Fruit fly (Drosophila melanogaster): ENCODE measurements around the gene Nmt.

Gene Nmt

DNA sequence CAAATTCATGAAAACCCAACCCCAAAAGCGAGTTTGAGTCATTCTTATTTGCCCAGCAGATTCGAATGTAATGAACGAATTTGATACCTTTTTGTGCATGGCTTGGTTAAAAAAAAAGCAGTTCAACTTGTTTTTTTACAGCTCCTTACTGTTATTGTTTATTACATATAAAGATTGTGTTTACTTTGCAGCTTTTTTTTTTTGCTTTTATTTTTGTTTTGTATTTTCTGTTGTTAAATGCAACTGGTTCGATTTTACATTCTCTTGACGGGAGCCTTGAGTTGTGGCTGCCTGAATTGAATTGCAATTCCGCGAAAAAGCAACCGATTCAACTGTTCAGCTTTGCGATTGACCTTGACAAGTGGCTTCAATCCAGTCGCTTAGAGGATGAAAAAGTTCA lies 23.7 kb downstream of the Nmt start:
- TF ChIP-seq CG9139 (GFP tag; optimal IDR thresholded peaks at IDR 0.05) (peak; percentile 36), Eip93F (GFP tag; optimal IDR thresholded peaks at IDR 0.05) (no peak), Eip78C (GFP tag) (peak; percentile 18), ss (GFP tag; optimal IDR thresholded peaks at IDR 0.05) (peak in 1 of 2 experiments; percentile 36), CG15336 (GFP tag; IDR thresholded peaks at IDR 0.05) (peak; percentile 37; the same call in 1 of the 2 replicates), CG8632 (GFP tag; optimal IDR thresholded peaks at IDR 0.05) (peak; percentile 10), spab (GFP tag; optimal IDR thresholded peaks at IDR 0.05) (peak; percentile 18), cyc (GFP tag; optimal IDR thresholded peaks at IDR 0.05) (no peak), CG6808 (GFP tag; optimal IDR thresholded peaks at IDR 0.05) (peak; percentile 41), CG10669 (GFP tag; optimal IDR thresholded peaks at IDR 0.05) (peak; percentile 9)

DNA sequence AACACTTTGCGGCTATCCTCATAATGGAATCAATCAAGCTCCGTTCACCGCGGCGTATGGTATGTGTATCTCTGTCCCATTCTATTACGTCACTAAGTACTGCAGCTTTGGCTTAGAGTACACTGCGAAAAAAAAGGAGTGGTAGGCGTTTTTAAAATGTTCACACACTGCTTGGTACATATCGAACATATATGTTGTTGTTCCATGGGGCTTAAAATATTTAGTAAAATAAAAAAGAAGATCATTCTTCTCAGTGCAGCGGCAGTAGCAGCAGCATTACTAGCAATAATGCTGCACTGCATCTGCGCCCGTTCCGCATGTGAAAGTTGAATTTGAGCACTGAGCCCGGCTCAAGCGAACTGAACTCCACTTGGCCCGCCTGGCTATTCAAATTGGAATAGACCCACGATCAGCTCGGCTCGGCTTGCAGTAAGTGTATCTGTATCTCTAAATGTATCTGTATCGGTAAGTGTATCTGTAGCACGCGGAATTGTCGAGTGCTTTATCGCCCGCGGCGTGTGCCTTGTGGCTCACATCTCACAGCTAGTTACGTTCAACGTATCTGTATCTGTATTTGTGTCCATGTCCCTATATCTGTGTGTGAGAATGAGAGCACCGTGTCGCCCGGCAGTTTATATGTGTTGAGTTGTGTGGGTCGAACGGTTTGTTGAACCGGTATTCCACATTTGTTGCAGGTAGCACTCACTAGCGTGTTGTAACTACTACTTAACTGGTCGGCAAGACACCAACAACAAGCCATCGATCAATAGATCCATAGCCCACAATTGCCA lies 24.8 kb downstream of the Nmt start:
- TF ChIP-seq Sox102F (GFP tag; optimal IDR thresholded peaks at IDR 0.05) (peak; percentile 47), CG6854 (GFP tag; optimal IDR thresholded peaks at IDR 0.05) (no peak), Gug (GFP tag; IDR thresholded peaks at IDR 0.05) (peak; percentile 89), Smox (GFP tag; optimal IDR thresholded peaks at IDR 0.05) (peak; percentile 29), CG1621 (tag; optimal IDR thresholded peaks at IDR 0.05) (no peak), CG6792 (GFP tag; optimal IDR thresholded peaks at IDR 0.05) (peak; percentile 61), CG4318 (GFP tag; optimal IDR thresholded peaks at IDR 0.05) (peak; percentile 88), CG34406 (GFP tag; optimal IDR thresholded peaks at IDR 0.05) (peak; percentile 68), Met (GFP tag; optimal IDR thresholded peaks at IDR 0.05) (peak; percentile 62), Hr4 (GFP tag; optimal IDR thresholded peaks at IDR 0.05) (peak; percentile 96), Lpt (GFP tag; optimal IDR thresholded peaks at IDR 0.05) (peak; percentile 91), topi (GFP tag; optimal IDR thresholded peaks at IDR 0.05) (peak; percentile 62), fd85E (GFP tag; optimal IDR thresholded peaks at IDR 0.05) (no peak), OdsH (GFP tag; optimal IDR thresholded peaks at IDR 0.05) (peak; percentile 90), ss (GFP tag; optimal IDR thresholded peaks at IDR 0.05) (peak in 1 of 2 experiments; percentile 55), achi (GFP tag; optimal IDR thresholded peaks at IDR 0.05) (peak; percentile 87), CG7368 (GFP tag; optimal IDR thresholded peaks at IDR 0.05) (peak; percentile 72), CG11902 (GFP tag; optimal IDR thresholded peaks at IDR 0.05) (peak; percentile 52), CG8319 (GFP tag; optimal IDR thresholded peaks at IDR 0.05) (peak; percentile 47), CG6163 (GFP tag; IDR thresholded peaks at IDR 0.05) (peak; percentile 94), fd59A (GFP tag; optimal IDR thresholded peaks at IDR 0.05) (peak; percentile 65), CG11762 (GFP tag; optimal IDR thresholded peaks at IDR 0.05; ENCODE audit: insufficient read depth) (peak; percentile 76), CG3032 (tag; optimal IDR thresholded peaks at IDR 0.05) (peak; percentile 53), CG10669 (GFP tag; optimal IDR thresholded peaks at IDR 0.05) (peak; percentile 54), dsx (GFP tag; optimal IDR thresholded peaks at IDR 0.05; ENCODE audit: poor library complexity, severe bottlenecking) (peak; percentile 2), lz (GFP tag; optimal IDR thresholded peaks at IDR 0.05) (peak; percentile 51), Ets21C (GFP tag; optimal IDR thresholded peaks at IDR 0.05) (no peak), CG31627 (GFP tag; optimal IDR thresholded peaks at IDR 0.05) (peak; percentile 46), CG9139 (GFP tag; optimal IDR thresholded peaks at IDR 0.05) (no peak), CG32006 (GFP tag; optimal IDR thresholded peaks at IDR 0.05) (peak; percentile 95), Hr38 (GFP tag; optimal IDR thresholded peaks at IDR 0.05) (peak; percentile 63), Eip78C (GFP tag) (peak; percentile 96), acj6 (GFP tag; optimal IDR thresholded peaks at IDR 0.05) (peak; percentile 81), dac (GFP tag; optimal IDR thresholded peaks at IDR 0.05) (peak; percentile 83), CG16779 (tag; optimal IDR thresholded peaks at IDR 0.05) (peak; percentile 54), CG11294 (GFP tag; IDR thresholded peaks at IDR 0.05) (peak; percentile 92), cyc (GFP tag; optimal IDR thresholded peaks at IDR 0.05) (peak; percentile 50), Eip93F (GFP tag; optimal IDR thresholded peaks at IDR 0.05) (no peak), vri (GFP tag; optimal IDR thresholded peaks at IDR 0.05) (peak; percentile 17), CG10631 (GFP tag; optimal IDR thresholded peaks at IDR 0.05) (peak; percentile 80), salr (GFP tag; optimal IDR thresholded peaks at IDR 0.05) (peak; percentile 13 to 90), svp (GFP tag) (no peak), Hr39 (GFP tag; optimal IDR thresholded peaks at IDR 0.05) (peak; percentile 48), CG3919 (GFP tag; optimal IDR thresholded peaks at IDR 0.05) (peak; percentile 89)

Measured in whole organism, prepupa.